Fruit fly (Drosophila melanogaster): Measurements from ENCODE around the gene Spc105R.

DNA sequence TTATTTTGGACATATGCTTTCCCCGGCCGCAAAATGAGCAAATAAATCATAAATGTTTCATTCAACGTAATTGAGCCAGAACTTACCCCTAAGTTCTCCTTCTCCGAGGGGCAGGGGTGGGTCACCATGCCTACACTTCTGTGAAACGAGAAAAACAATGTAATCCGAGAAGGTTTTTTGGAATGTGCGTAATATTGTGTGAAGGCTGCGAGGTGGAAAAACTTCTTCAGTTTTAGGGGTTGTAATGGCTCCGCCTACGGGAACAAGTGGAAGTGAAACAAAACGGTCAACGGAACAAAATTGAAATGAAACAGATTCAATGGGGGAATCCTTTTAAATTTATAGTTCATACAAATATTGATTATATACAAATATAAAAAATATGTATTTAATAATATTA, 3.5 kb upstream of the Spc105R start:
- no peak for TF ChIP-seq CG8478 (optimal IDR thresholded peaks at IDR 0.05)
- no peak for TF ChIP-seq CTCF (optimal IDR thresholded peaks at IDR 0.05)
